Fruit fly (Drosophila melanogaster): Measurements from ENCODE around the gene armi.
A peak's percentile ranks its signal among the peaks of the same experiment; 100 is the strongest.

Gene armi

dm6 chr3L:3420674-3421073 is 40.4 kb upstream of the armi start:
- TF ChIP-seq dac (GFP tag; optimal IDR thresholded peaks at IDR 0.05) (no peak), svp (GFP tag) (peak; percentile 50)

- no peak for TF ChIP-seq CG8632 (GFP tag; optimal IDR thresholded peaks at IDR 0.05)
- peak; percentile 56 for TF ChIP-seq topi (GFP tag; optimal IDR thresholded peaks at IDR 0.05)
- peak; percentile 69 for TF ChIP-seq Smox (GFP tag; optimal IDR thresholded peaks at IDR 0.05)
- no peak for TF ChIP-seq CG7368 (GFP tag; optimal IDR thresholded peaks at IDR 0.05)
- TF ChIP-seq CG6163 (GFP tag; IDR thresholded peaks at IDR 0.05), result no peak
- TF ChIP-seq CG34406 (GFP tag; optimal IDR thresholded peaks at IDR 0.05), result peak; percentile 12
- TF ChIP-seq CG6276 (GFP tag; optimal IDR thresholded peaks at IDR 0.05), result no peak
- peak; percentile 51 for TF ChIP-seq CG31627 (GFP tag; optimal IDR thresholded peaks at IDR 0.05)
- no peak for TF ChIP-seq CG3032 (tag; optimal IDR thresholded peaks at IDR 0.05)
- TF ChIP-seq esn (GFP tag; optimal IDR thresholded peaks at IDR 0.05), result peak; percentile 74
- no peak for TF ChIP-seq CG6808 (GFP tag; optimal IDR thresholded peaks at IDR 0.05)
- TF ChIP-seq Gug (GFP tag; IDR thresholded peaks at IDR 0.05), result no peak
- no peak for TF ChIP-seq fd85E (GFP tag; optimal IDR thresholded peaks at IDR 0.05)
- TF ChIP-seq CG6792 (GFP tag; optimal IDR thresholded peaks at IDR 0.05), result peak; percentile 13
- no peak for TF ChIP-seq Sox15 (GFP tag; optimal IDR thresholded peaks at IDR 0.05)
- no peak for TF ChIP-seq Eip75B (GFP tag; optimal IDR thresholded peaks at IDR 0.05)
- no peak for TF ChIP-seq net (GFP tag; optimal IDR thresholded peaks at IDR 0.05)
- TF ChIP-seq Ets21C (GFP tag; optimal IDR thresholded peaks at IDR 0.05), result peak; percentile 19
- no peak for TF ChIP-seq eg (GFP tag; IDR thresholded peaks at IDR 0.05)
- TF ChIP-seq cyc (GFP tag; optimal IDR thresholded peaks at IDR 0.05), result peak; percentile 40
- peak; percentile 43 for TF ChIP-seq Hr39 (GFP tag; optimal IDR thresholded peaks at IDR 0.05)
- TF ChIP-seq CG11294 (GFP tag; IDR thresholded peaks at IDR 0.05), result no peak
- no peak for TF ChIP-seq salr (GFP tag; optimal IDR thresholded peaks at IDR 0.05)
- no peak for TF ChIP-seq CG8119 (GFP tag; IDR thresholded peaks at IDR 0.05)
- peak; percentile 58 for TF ChIP-seq Sox102F (GFP tag; optimal IDR thresholded peaks at IDR 0.05)
- TF ChIP-seq Lpt (GFP tag; optimal IDR thresholded peaks at IDR 0.05), result no peak
- TF ChIP-seq vri (GFP tag; optimal IDR thresholded peaks at IDR 0.05), result peak; percentile 40
- TF ChIP-seq Eip78C (GFP tag), result peak; percentile 58
- no peak for TF ChIP-seq CG6854 (GFP tag; optimal IDR thresholded peaks at IDR 0.05)
- TF ChIP-seq svp (GFP tag), result peak; percentile 85
- no peak for TF ChIP-seq dsx (GFP tag; optimal IDR thresholded peaks at IDR 0.05; ENCODE audit: poor library complexity, severe bottlenecking)
- no peak for TF ChIP-seq Eip93F (GFP tag; optimal IDR thresholded peaks at IDR 0.05)
- TF ChIP-seq CG9139 (GFP tag; optimal IDR thresholded peaks at IDR 0.05), result no peak
- TF ChIP-seq CG10669 (GFP tag; optimal IDR thresholded peaks at IDR 0.05), result no peak
- TF ChIP-seq CG11902 (GFP tag; optimal IDR thresholded peaks at IDR 0.05), result no peak
- TF ChIP-seq CG3919 (GFP tag; optimal IDR thresholded peaks at IDR 0.05), result no peak
- no peak for TF ChIP-seq CG4318 (GFP tag; optimal IDR thresholded peaks at IDR 0.05)
- TF ChIP-seq Met (GFP tag; optimal IDR thresholded peaks at IDR 0.05), result peak; percentile 68
- no peak for TF ChIP-seq Ets96B (tag; optimal IDR thresholded peaks at IDR 0.05)
- no peak for TF ChIP-seq spab (GFP tag; optimal IDR thresholded peaks at IDR 0.05)
- peak; percentile 45 for TF ChIP-seq lz (GFP tag; optimal IDR thresholded peaks at IDR 0.05)
- no peak for TF ChIP-seq CG11762 (GFP tag; optimal IDR thresholded peaks at IDR 0.05; ENCODE audit: insufficient read depth)
- no peak for TF ChIP-seq dac (GFP tag; optimal IDR thresholded peaks at IDR 0.05)
- no peak for TF ChIP-seq fkh (GFP tag; optimal IDR thresholded peaks at IDR 0.05)
These were observed 38.1 kb upstream of the armi start for dm6 chr3L:3423006-3423405.
